Fruit fly (Drosophila melanogaster): ENCODE data around the gene Nmdmc.

DNA sequence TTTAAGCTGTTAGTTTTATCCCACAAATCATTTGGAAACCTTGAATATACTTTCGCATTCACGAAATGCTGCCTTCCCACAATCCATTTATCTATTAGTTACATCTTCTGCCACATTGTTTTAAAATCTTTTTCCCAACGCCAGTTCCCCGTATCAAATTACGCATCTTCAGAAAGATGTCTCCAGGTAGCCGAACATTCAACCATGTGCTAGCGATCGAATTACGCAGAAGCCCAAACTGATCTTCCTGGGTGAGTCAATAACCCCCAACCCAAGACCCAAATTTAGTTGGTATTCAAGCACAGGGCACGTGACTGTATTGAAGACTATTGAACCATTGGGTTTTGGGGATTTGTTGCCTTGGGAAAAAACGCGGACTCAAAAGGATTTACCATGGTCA is 26.4 kb downstream of the Nmdmc start:
- TF ChIP-seq psq (optimal IDR thresholded peaks at IDR 0.05) (no peak), pan (optimal IDR thresholded peaks at IDR 0.05) (no peak), CG8478 (optimal IDR thresholded peaks at IDR 0.05) (no peak), usp (GFP tag; optimal IDR thresholded peaks at IDR 0.05) (no peak), Dll (optimal IDR thresholded peaks at IDR 0.05) (no peak)

All from whole organism.